Fruit fly (Drosophila melanogaster) whole organism, embryonic: ENCODE data around the gene Jarid2.

Experiments used
- ATbp ChIP-seq: fragments of 200-800 bp; sonication (Bioruptor generic); optimal IDR thresholded peaks from 2 replicates; lab custom pipeline; 2017; ENCODE audit warnings: missing biosample characterization, mild to moderate bottlenecking, missing genetic modification characterization, missing genetic modification reagents
- Antp ChIP-seq: fragments of 200-800 bp; sonication (Bioruptor generic); optimal IDR thresholded peaks from 3 replicates; lab custom pipeline; 2016; ENCODE audit warnings: missing biosample characterization, missing genetic modification characterization
- Atf-2 ChIP-seq: fragments of 200-800 bp; sonication (Bioruptor generic); optimal IDR thresholded peaks from 2 replicates; lab custom pipeline; 2016; ENCODE audit warnings: missing biosample characterization, missing genetic modification characterization
- CG10565 ChIP-seq: fragments of 200-800 bp; sonication (Bioruptor generic); optimal IDR thresholded peaks from 3 replicates; lab custom pipeline; 2016; ENCODE audit warnings: missing biosample characterization, mild to moderate bottlenecking, missing genetic modification characterization
- CG11093 ChIP-seq: fragments of 200-800 bp; sonication (Bioruptor generic); IDR thresholded peaks from 3 replicates; pipeline ENCODE4 v1.3.6; 2022; ENCODE audit warnings: missing biosample characterization, missing genetic modification characterization
- CG13624 ChIP-seq: fragments of 200-800 bp; sonication (Bioruptor generic); optimal IDR thresholded peaks from 2 replicates; lab custom pipeline; 2016; ENCODE audit warnings: missing biosample characterization, missing genetic modification characterization
- CG17359 ChIP-seq: fragments of 200-800 bp; sonication (Bioruptor generic); optimal IDR thresholded peaks from 3 replicates; lab custom pipeline; 2018; ENCODE audit warnings: missing biosample characterization, mild to moderate bottlenecking, missing genetic modification characterization, moderate library complexity
- CG17612 ChIP-seq: fragments of 200-800 bp; sonication (Bioruptor generic); IDR thresholded peaks from 2 replicates; pipeline ENCODE4 v1.3.6; 2022; ENCODE audit warnings: missing biosample characterization, missing genetic modification characterization
- CG2678 ChIP-seq: fragments of 200-800 bp; sonication (Bioruptor generic); optimal IDR thresholded peaks from 3 replicates; lab custom pipeline; 2019; ENCODE audit warnings: missing biosample characterization, mild to moderate bottlenecking, missing genetic modification characterization, moderate library complexity
- CG2889 ChIP-seq: fragments of 200-800 bp; sonication (Bioruptor generic); IDR thresholded peaks from 3 replicates; pipeline ENCODE4 v1.3.6; 2022; ENCODE audit warnings: missing biosample characterization, missing genetic modification characterization
- CG32532 ChIP-seq: fragments of 200-800 bp; sonication (Bioruptor generic); IDR thresholded peaks from 2 replicates; pipeline ENCODE4 v1.3.6; 2022; ENCODE audit warnings: missing biosample characterization, missing genetic modification characterization
- CG4360 ChIP-seq: fragments of 200-800 bp; sonication (Bioruptor generic); IDR thresholded peaks from 2 replicates; pipeline ENCODE4 v1.3.6; 2022; ENCODE audit warnings: missing biosample characterization, missing genetic modification characterization
- CG4730 ChIP-seq: fragments of 200-800 bp; sonication (Bioruptor generic); IDR thresholded peaks from 2 replicates; pipeline ENCODE4 v1.3.6; 2022; ENCODE audit warnings: missing biosample characterization, missing genetic modification characterization
- CG5245 ChIP-seq: fragments of 200-800 bp; sonication (Bioruptor generic); optimal IDR thresholded peaks from 3 replicates; lab custom pipeline; 2016; ENCODE audit warnings: missing biosample characterization, missing genetic modification characterization
- CG7556 ChIP-seq: fragments of 200-800 bp; sonication (Bioruptor generic); optimal IDR thresholded peaks from 2 replicates; lab custom pipeline; 2017; ENCODE audit warnings: missing biosample characterization, mild to moderate bottlenecking, missing genetic modification characterization
- CG8359 ChIP-seq: fragments of 200-800 bp; sonication (Bioruptor generic); optimal IDR thresholded peaks from 2 replicates; lab custom pipeline; 2017; ENCODE audit warnings: missing biosample characterization, mild to moderate bottlenecking, missing genetic modification characterization, borderline replicate concordance
- CTCF ChIP-seq: fragments of 200-800 bp; sonication (Bioruptor generic); optimal IDR thresholded peaks from 2 replicates; lab custom pipeline; 2017; ENCODE audit warnings: missing biosample characterization, mild to moderate bottlenecking, missing genetic modification characterization, moderate library complexity
- Chrac-16 ChIP-seq: fragments of 200-800 bp; sonication (Bioruptor generic); optimal IDR thresholded peaks from 3 replicates; lab custom pipeline; 2016; ENCODE audit warnings: missing biosample characterization, missing genetic modification characterization
- Dip2 ChIP-seq: fragments of 200-800 bp; sonication (Bioruptor generic); IDR thresholded peaks from 2 replicates; pipeline ENCODE4 v1.3.6; 2022; ENCODE audit warnings: missing biosample characterization, missing genetic modification characterization
- Dll ChIP-seq: fragments of 200-800 bp; sonication (Bioruptor generic); IDR thresholded peaks from 4 replicates; pipeline ENCODE4 v1.3.6; 2022; ENCODE audit warnings: missing biosample characterization, missing genetic modification characterization; ENCODE audit not compliant: partially characterized antibody
- Drgx ChIP-seq: fragments of 200-800 bp; sonication (Bioruptor generic); IDR thresholded peaks from 2 replicates; pipeline ENCODE4 v1.3.6; 2022; ENCODE audit warnings: missing biosample characterization, missing genetic modification characterization
- Elba2 ChIP-seq: fragments of 200-800 bp; sonication (Bioruptor generic); optimal IDR thresholded peaks from 3 replicates; lab custom pipeline; 2016; ENCODE audit warnings: missing biosample characterization, missing genetic modification characterization
- Meics ChIP-seq: fragments of 200-800 bp; sonication (Bioruptor generic); optimal IDR thresholded peaks from 2 replicates; lab custom pipeline; 2017; ENCODE audit warnings: missing biosample characterization, mild to moderate bottlenecking, missing genetic modification characterization
- Oli ChIP-seq: fragments of 200-800 bp; sonication (Bioruptor generic); optimal IDR thresholded peaks from 2 replicates; lab custom pipeline; 2018; ENCODE audit warnings: missing biosample characterization, mild to moderate bottlenecking, missing genetic modification characterization, moderate library complexity
- Rfx ChIP-seq: fragments of 200-800 bp; sonication (Bioruptor generic); IDR thresholded peaks from 2 replicates; pipeline ENCODE4 v1.3.6; 2022; ENCODE audit warnings: missing biosample characterization, missing genetic modification characterization
- Side ChIP-seq: fragments of 200-800 bp; sonication (Bioruptor generic); optimal IDR thresholded peaks from 2 replicates; lab custom pipeline; 2016; ENCODE audit warnings: missing biosample characterization, missing genetic modification characterization
- Sin3A ChIP-seq: fragments of >200 bp; optimal IDR thresholded peaks from 2 replicates; lab custom pipeline; 2018
- Six4 ChIP-seq: fragments of 200-800 bp; sonication (Bioruptor generic); optimal IDR thresholded peaks from 2 replicates; lab custom pipeline; 2016; ENCODE audit warnings: missing biosample characterization, missing genetic modification characterization
- ap ChIP-seq: fragments of 200-800 bp; sonication (Bioruptor generic); IDR thresholded peaks from 2 replicates; pipeline ENCODE4 v1.3.6; 2022; ENCODE audit warnings: missing biosample characterization, missing genetic modification characterization
- bsh ChIP-seq, 2 experiments: fragments of 200-800 bp; sonication (Bioruptor generic); optimal IDR thresholded peaks; 2 replicates each; lab custom pipeline; 2017 to 2018; ENCODE audit warnings: mild to moderate bottlenecking in 2 of 2, missing biosample characterization in 2 of 2, missing genetic modification characterization in 2 of 2, moderate library complexity in 1 of 2
- cg ChIP-seq: fragments of 200-800 bp; sonication (Bioruptor generic); optimal IDR thresholded peaks from 3 replicates; lab custom pipeline; 2019; ENCODE audit warnings: missing biosample characterization, mild to moderate bottlenecking, missing genetic modification characterization, moderate library complexity
- chinmo ChIP-seq: fragments of 200-800 bp; sonication (Bioruptor generic); IDR thresholded peaks from 4 replicates; pipeline ENCODE4 v1.3.6; 2022; ENCODE audit warnings: missing biosample characterization, missing genetic modification characterization; ENCODE audit not compliant: partially characterized antibody
- crol ChIP-seq: fragments of 200-800 bp; sonication (Bioruptor generic); IDR thresholded peaks from 2 replicates; pipeline ENCODE4 v1.3.6; 2022; ENCODE audit warnings: missing biosample characterization, missing genetic modification characterization
- ems ChIP-seq: fragments of 200-800 bp; sonication (Bioruptor generic); optimal IDR thresholded peaks from 3 replicates; lab custom pipeline; 2016; ENCODE audit warnings: missing biosample characterization, missing genetic modification characterization
- exex ChIP-seq: fragments of 200-800 bp; sonication (Bioruptor generic); optimal IDR thresholded peaks from 4 replicates; lab custom pipeline; 2018; ENCODE audit warnings: missing biosample characterization, mild to moderate bottlenecking, missing genetic modification characterization, moderate library complexity
- fd96Cb ChIP-seq: fragments of 200-800 bp; sonication (Bioruptor generic); optimal IDR thresholded peaks from 2 replicates; lab custom pipeline; 2018; ENCODE audit warnings: missing biosample characterization, mild to moderate bottlenecking, missing genetic modification characterization, moderate library complexity
- gsb ChIP-seq: fragments of 200-800 bp; sonication (Bioruptor generic); IDR thresholded peaks from 2 replicates; pipeline ENCODE4 v1.3.6; 2022; ENCODE audit warnings: missing biosample characterization, missing genetic modification characterization
- nom ChIP-seq: fragments of 200-800 bp; sonication (Bioruptor generic); optimal IDR thresholded peaks from 2 replicates; lab custom pipeline; 2017; ENCODE audit warnings: missing biosample characterization, missing genetic modification characterization, mild to moderate bottlenecking, moderate library complexity, missing genetic modification reagents
- p53 ChIP-seq: fragments of 200-800 bp; sonication (Bioruptor generic); optimal IDR thresholded peaks from 2 replicates; lab custom pipeline; 2016; ENCODE audit warnings: missing biosample characterization, missing genetic modification characterization
- pb ChIP-seq: fragments of 200-800 bp; sonication (Bioruptor generic); optimal IDR thresholded peaks from 3 replicates; lab custom pipeline; 2016; ENCODE audit warnings: missing biosample characterization, missing genetic modification characterization
- peb ChIP-seq: fragments of 200-800 bp; sonication (Bioruptor generic); IDR thresholded peaks from 2 replicates; pipeline ENCODE4 v1.3.6; 2022; ENCODE audit warnings: missing biosample characterization, missing genetic modification characterization
- repo ChIP-seq: fragments of 200-800 bp; sonication (Bioruptor generic); optimal IDR thresholded peaks from 2 replicates; lab custom pipeline; 2016; ENCODE audit warnings: missing biosample characterization, missing genetic modification characterization
- run ChIP-seq: fragments of 200-800 bp; sonication (Bioruptor generic); optimal IDR thresholded peaks from 3 replicates; lab custom pipeline; 2018; ENCODE audit warnings: missing biosample characterization, mild to moderate bottlenecking, missing genetic modification characterization
- seq ChIP-seq: fragments of 200-800 bp; sonication (Bioruptor generic); IDR thresholded peaks from 2 replicates; pipeline ENCODE4 v1.3.6; 2022; ENCODE audit warnings: missing biosample characterization, missing genetic modification characterization
- shn ChIP-seq: fragments of 200-800 bp; sonication (Bioruptor generic); optimal IDR thresholded peaks from 3 replicates; lab custom pipeline; 2016; ENCODE audit warnings: missing biosample characterization, missing genetic modification characterization
- wor ChIP-seq: fragments of 200-800 bp; sonication (Bioruptor generic); IDR thresholded peaks from 2 replicates; pipeline ENCODE4 v1.3.6; 2022; ENCODE audit warnings: missing biosample characterization, missing genetic modification characterization

Gene Jarid2

dm6 chr3L:9462247-9462769, 14.5 kb upstream of the Jarid2 start (continued):
- TF ChIP-seq Drgx (GFP tag; lab: Robert Waterston, UW) (peak; percentile 93), Chrac-16 (GFP tag; lab: Kevin White, UChicago) (peak; percentile 65), wor (peak; percentile 65), Antp (GFP tag; lab: Kevin White, UChicago) (peak; percentile 48), p53 (GFP tag; lab: Kevin White, UChicago) (peak; percentile 60), ap (GFP tag; lab: Robert Waterston, UW) (peak; percentile 40; the same call in 1 of the 2 replicates), seq (GFP tag; lab: Robert Waterston, UW) (peak; percentile 82), run (tag; lab: Kevin White, UChicago) (peak; percentile 89), Sin3A (lab: Kevin White, UChicago) (no peak), exex (peak; percentile 67), Dip2 (GFP tag; lab: Robert Waterston, UW) (no peak), CG7556 (GFP tag; lab: Kevin White, UChicago) (peak; percentile 96), Atf-2 (peak; percentile 72), CG13624 (peak; percentile 63), shn (peak; percentile 69), ATbp (peak; percentile 90), pb (GFP tag; lab: Kevin White, UChicago) (peak; percentile 40), repo (GFP tag; lab: Kevin White, UChicago) (peak; percentile 34)

dm6 chr3L:9462794-9463193, 14.0 kb upstream of the Jarid2 start:
- TF ChIP-seq Chrac-16 (GFP tag; lab: Kevin White, UChicago) (no peak), CG32532 (GFP tag; lab: Robert Waterston, UW) (no peak), CG11093 (no peak), gsb (GFP tag; lab: Robert Waterston, UW) (no peak), CG5245 (GFP tag; lab: Kevin White, UChicago) (no peak), CG17612 (GFP tag; lab: Robert Waterston, UW) (no peak), bsh (GFP tag; optimal IDR thresholded peaks at IDR 0.05; lab: Kevin White, UChicago) (peak in 1 of 2 experiments; percentile 20), CG7556 (GFP tag; lab: Kevin White, UChicago) (no peak), CTCF (GFP tag; lab: Kevin White, UChicago) (no peak), CG17359 (no peak), CG2889 (no peak), CG4360 (GFP tag; lab: Robert Waterston, UW) (peak; percentile 69), CG10565 (GFP tag; lab: Kevin White, UChicago) (no peak), Six4 (no peak), Side (GFP tag; lab: Kevin White, UChicago) (no peak), CG2678 (no peak), ap (GFP tag; lab: Robert Waterston, UW) (no peak), peb (no peak), fd96Cb (tag; lab: Kevin White, UChicago) (no peak), CG8359 (GFP tag; lab: Kevin White, UChicago) (no peak), ems (GFP tag; lab: Kevin White, UChicago) (no peak), Rfx (no peak), Elba2 (GFP tag; lab: Kevin White, UChicago) (peak; percentile 49), Meics (no peak), chinmo (GFP tag; lab: Robert Waterston, UW) (0 out of 4 replicates have a peak, but pooled peaks have one; percentile 49), nom (GFP tag; lab: Kevin White, UChicago) (peak; percentile 92), Oli (no peak), cg (GFP tag; lab: Kevin White, UChicago) (peak; percentile 86), crol (GFP tag; lab: Robert Waterston, UW) (no peak), CG4730 (GFP tag; lab: Robert Waterston, UW) (no peak), Dll (GFP tag; lab: Robert Waterston, UW) (no peak)
